Fruit fly (Drosophila melanogaster): ENCODE measurements around the gene CG4849.
A peak's percentile ranks its signal among the peaks of the same experiment; 100 is the strongest.

CG4849 gene

dm6 chr3R:27946555-27947204 is 16.5 kb upstream of the CG4849 start (continued):
- no peak for TF ChIP-seq CG8944 (GFP tag; optimal IDR thresholded peaks at IDR 0.05)
- TF ChIP-seq CoRest (tag; optimal IDR thresholded peaks at IDR 0.05): peak; percentile 1
- TF ChIP-seq gce (GFP tag; IDR thresholded peaks at IDR 0.05): no peak
- peak; percentile 5 for TF ChIP-seq CG10209 (GFP tag; optimal IDR thresholded peaks at IDR 0.05)
- TF ChIP-seq BEAF-32 (GFP tag; optimal IDR thresholded peaks at IDR 0.05): no peak
- no peak for TF ChIP-seq phol (tag; optimal IDR thresholded peaks at IDR 0.05)
- TF ChIP-seq CG17186 (GFP tag; optimal IDR thresholded peaks at IDR 0.05): no peak
- TF ChIP-seq CG33557 (GFP tag; optimal IDR thresholded peaks at IDR 0.05): peak; percentile 77
- TF ChIP-seq hth (optimal IDR thresholded peaks at IDR 0.05): no peak
- peak; percentile 33 for TF ChIP-seq fd64A (GFP tag; optimal IDR thresholded peaks at IDR 0.05)
- TF ChIP-seq CG11560 (tag; IDR thresholded peaks at IDR 0.05): no peak
- peak; percentile 8 for TF ChIP-seq dmrt11E (tag; optimal IDR thresholded peaks at IDR 0.05)
- TF ChIP-seq ssp (GFP tag; IDR thresholded peaks at IDR 0.05): no peak
- no peak for TF ChIP-seq CG2889 (GFP tag; IDR thresholded peaks at IDR 0.05)
- TF ChIP-seq CG32772 (GFP tag; IDR thresholded peaks at IDR 0.05): no peak
- peak; percentile 24 for TF ChIP-seq YL-1 (GFP tag; optimal IDR thresholded peaks at IDR 0.05)
- no peak for TF ChIP-seq CG8388 (GFP tag; optimal IDR thresholded peaks at IDR 0.05)
- 0 out of 3 replicates have a peak, but pooled peaks have one; percentile 49 for TF ChIP-seq ci (GFP tag; IDR thresholded peaks at IDR 0.05)
- TF ChIP-seq Dad (GFP tag; optimal IDR thresholded peaks at IDR 0.05): no peak
- peak; percentile 28 for TF ChIP-seq CG5180 (GFP tag; optimal IDR thresholded peaks at IDR 0.05)
- no peak for TF ChIP-seq insv (GFP tag; optimal IDR thresholded peaks at IDR 0.05)
- TF ChIP-seq NC2α (GFP tag; optimal IDR thresholded peaks at IDR 0.05): no peak
- TF ChIP-seq CG1024 (GFP tag; IDR thresholded peaks at IDR 0.05): no peak
- no peak for TF ChIP-seq CG3847 (GFP tag; IDR thresholded peaks at IDR 0.05)
- TF ChIP-seq CG17361 (GFP tag; IDR thresholded peaks at IDR 0.05): no peak
- no peak for TF ChIP-seq tup (GFP tag; optimal IDR thresholded peaks at IDR 0.05)
- peak; percentile 88 for TF ChIP-seq exex (tag; optimal IDR thresholded peaks at IDR 0.05)
- TF ChIP-seq CG12236 (GFP tag; optimal IDR thresholded peaks at IDR 0.05): no peak
- peak; percentile 91 for TF ChIP-seq bigmax (GFP tag; optimal IDR thresholded peaks at IDR 0.05)
- no peak for TF ChIP-seq sim (GFP tag; IDR thresholded peaks at IDR 0.05)
- 0 out of 2 replicates have a peak, but pooled peaks have one; percentile 12 for TF ChIP-seq CG31441 (GFP tag; IDR thresholded peaks at IDR 0.05)
- no peak for TF ChIP-seq lov (optimal IDR thresholded peaks at IDR 0.05)
- 0 out of 3 replicates have a peak, but pooled peaks have one; percentile 17 for TF ChIP-seq lov (GFP tag; IDR thresholded peaks at IDR 0.05)
- peak; percentile 44 for TF ChIP-seq CG18599 (GFP tag; optimal IDR thresholded peaks at IDR 0.05)
- TF ChIP-seq CG7987 (GFP tag; optimal IDR thresholded peaks at IDR 0.05): peak; percentile 22
- TF ChIP-seq ems (GFP tag; optimal IDR thresholded peaks at IDR 0.05): no peak
- TF ChIP-seq shn (GFP tag; optimal IDR thresholded peaks at IDR 0.05): no peak
- peak; percentile 24 for TF ChIP-seq CG2875 (GFP tag; optimal IDR thresholded peaks at IDR 0.05)
- peak; percentile 67 for TF ChIP-seq sd (tag; optimal IDR thresholded peaks at IDR 0.05)
- TF ChIP-seq CG18476 (GFP tag; optimal IDR thresholded peaks at IDR 0.05): no peak
- TF ChIP-seq CG12744 (GFP tag; optimal IDR thresholded peaks at IDR 0.05): no peak
- no peak for TF ChIP-seq yki (optimal IDR thresholded peaks at IDR 0.05)
- peak; percentile 11 for TF ChIP-seq gcm (GFP tag; optimal IDR thresholded peaks at IDR 0.05)
- TF ChIP-seq CG12219 (GFP tag; optimal IDR thresholded peaks at IDR 0.05): peak; percentile 1
- no peak for TF ChIP-seq vvl (GFP tag; IDR thresholded peaks at IDR 0.05)
- no peak for TF ChIP-seq CG14667 (GFP tag; IDR thresholded peaks at IDR 0.05)
- TF ChIP-seq Pdp1 (GFP tag; optimal IDR thresholded peaks at IDR 0.05): peak in 1 of 2 experiments; percentile 98
- no peak for TF ChIP-seq D19A (tag; optimal IDR thresholded peaks at IDR 0.05)
- no peak for TF ChIP-seq rib (GFP tag; IDR thresholded peaks at IDR 0.05)
- peak; percentile 82 for TF ChIP-seq cwo (GFP tag; optimal IDR thresholded peaks at IDR 0.05)
- TF ChIP-seq sug (tag; optimal IDR thresholded peaks at IDR 0.05): peak; percentile 91
